Worm (Caenorhabditis elegans) whole organism, young adult: ENCODE results near the gene ska-3.

ENCODE experiments used
- B0261.1 ChIP-seq: sonication (generic microtip); optimal IDR thresholded peaks from 2 replicates; lab custom pipeline; 2016; ENCODE audit warnings: mild to moderate bottlenecking, missing genetic modification characterization, moderate library complexity, missing compliant biosample characterization
- B0336.3 ChIP-seq: fragments of 200-800 bp; sonication (Bioruptor generic); IDR thresholded peaks from 2 replicates; pipeline ENCODE4 v1.3.6; 2022; ENCODE audit warnings: missing genetic modification characterization, missing compliant biosample characterization
- C06A6.2 ChIP-seq: fragments of 200-800 bp; sonication (Bioruptor generic); conservative IDR thresholded peaks from 2 replicates; pipeline ENCODE4 v1.3.6; 2022; ENCODE audit warnings: missing genetic modification characterization, missing compliant biosample characterization
- C17E4.6 ChIP-seq: fragments of 200-800 bp; sonication (Bioruptor generic); IDR thresholded peaks from 2 replicates; pipeline ENCODE4 v1.3.6; 2022; ENCODE audit warnings: missing genetic modification reagents, missing genetic modification characterization, missing compliant biosample characterization
- F10E7.11 ChIP-seq: sonication (generic microtip); optimal IDR thresholded peaks from 2 replicates; lab custom pipeline; 2017; ENCODE audit warnings: mild to moderate bottlenecking, missing genetic modification characterization, moderate library complexity, missing compliant biosample characterization
- F23B12.7 ChIP-seq: sonication (generic microtip); optimal IDR thresholded peaks from 2 replicates; lab custom pipeline; 2017; ENCODE audit warnings: missing genetic modification characterization, mild to moderate bottlenecking, missing compliant biosample characterization, antibody characterized with exemption, moderate library complexity; ENCODE audit not compliant: insufficient read depth
- F37B4.10 ChIP-seq: fragments of 200-800 bp; sonication (Bioruptor generic); IDR thresholded peaks from 2 replicates; pipeline ENCODE4 v1.3.6; 2022; ENCODE audit warnings: missing genetic modification characterization, missing compliant biosample characterization
- F49E8.2 ChIP-seq: sonication (generic microtip); optimal IDR thresholded peaks from 3 replicates; lab custom pipeline; 2017; ENCODE audit warnings: missing genetic modification characterization, mild to moderate bottlenecking, missing compliant biosample characterization, antibody characterized with exemption, moderate library complexity; ENCODE audit not compliant: insufficient read depth
- F52B5.7 ChIP-seq: sonication (generic microtip); optimal IDR thresholded peaks from 2 replicates; lab custom pipeline; 2016; ENCODE audit warnings: mild to moderate bottlenecking, missing genetic modification characterization, missing compliant biosample characterization
- Y67H2A.10 ChIP-seq: fragments of 200-800 bp; sonication (Bioruptor generic); conservative IDR thresholded peaks from 2 replicates; pipeline ENCODE4 v1.3.6; 2022; ENCODE audit warnings: missing genetic modification reagents, missing genetic modification characterization, missing compliant biosample characterization
- Y95B8A.8 ChIP-seq: fragments of 200-800 bp; sonication (Bioruptor generic); IDR thresholded peaks from 2 replicates; pipeline ENCODE4 v1.3.6; 2022; ENCODE audit warnings: missing genetic modification reagents, missing genetic modification characterization, missing compliant biosample characterization
- akir-1 ChIP-seq: fragments of 200-800 bp; sonication (Bioruptor generic); optimal IDR thresholded peaks from 2 replicates; lab custom pipeline; 2018; ENCODE audit warnings: mild to moderate bottlenecking, missing genetic modification characterization, moderate library complexity, missing compliant biosample characterization
- ama-1 ChIP-seq, 3 experiments: fragments of 150-350 bp in 1 of 3; sonication (generic microtip) in 2 of 3; optimal IDR thresholded peaks; 2 replicates each; lab custom pipeline; 2014 to 2018; ENCODE audit warnings: missing biosample characterization in 2 of 3, missing genetic modification characterization in 2 of 3, missing genetic modification reagents in 2 of 3
- aptf-2 ChIP-seq: fragments of 200-800 bp; sonication (Bioruptor generic); conservative IDR thresholded peaks from 2 replicates; pipeline ENCODE4 v1.3.6; 2022; ENCODE audit warnings: missing genetic modification reagents, missing genetic modification characterization, missing compliant biosample characterization
- attf-5 ChIP-seq: fragments of 200-800 bp; sonication (Bioruptor generic); optimal IDR thresholded peaks from 2 replicates; lab custom pipeline; 2018; ENCODE audit warnings: mild to moderate bottlenecking, missing genetic modification characterization, missing compliant biosample characterization
- attf-6 ChIP-seq: fragments of 200-800 bp; sonication (Bioruptor generic); IDR thresholded peaks from 2 replicates; pipeline ENCODE4 v1.3.6; 2022; ENCODE audit warnings: missing genetic modification reagents, missing genetic modification characterization, missing compliant biosample characterization
- ccch-3 ChIP-seq: fragments of 200-800 bp; sonication (Bioruptor generic); optimal IDR thresholded peaks from 2 replicates; lab custom pipeline; 2018; ENCODE audit warnings: mild to moderate bottlenecking, missing genetic modification characterization, missing compliant biosample characterization
- cebp-2 ChIP-seq: fragments of 200-800 bp; sonication (Bioruptor generic); IDR thresholded peaks from 2 replicates; pipeline ENCODE4 v1.3.6; 2022; ENCODE audit warnings: missing genetic modification characterization, missing compliant biosample characterization
- ceh-100 ChIP-seq: fragments of 200-800 bp; sonication (Bioruptor generic); IDR thresholded peaks from 2 replicates; pipeline ENCODE4 v1.3.6; 2022; ENCODE audit warnings: missing genetic modification reagents, missing genetic modification characterization, missing compliant biosample characterization
- chd-7 ChIP-seq: sonication (generic microtip); optimal IDR thresholded peaks from 2 replicates; lab custom pipeline; 2016; ENCODE audit warnings: mild to moderate bottlenecking, missing genetic modification characterization, moderate library complexity, missing compliant biosample characterization
- efl-1 ChIP-seq: fragments of 150-350 bp; optimal IDR thresholded peaks from 2 replicates; lab custom pipeline; 2014; ENCODE audit warnings: missing biosample characterization, missing genetic modification reagents, missing genetic modification characterization
- egl-44 ChIP-seq: fragments of 200-800 bp; sonication (Bioruptor generic); IDR thresholded peaks from 2 replicates; pipeline ENCODE4 v1.3.6; 2022; ENCODE audit warnings: missing genetic modification reagents, missing genetic modification characterization, missing compliant biosample characterization
- ekl-4 ChIP-seq: fragments of 200-800 bp; sonication (Bioruptor generic); IDR thresholded peaks from 2 replicates; pipeline ENCODE4 v1.3.6; 2022; ENCODE audit warnings: missing genetic modification reagents, missing genetic modification characterization, missing compliant biosample characterization
- hlh-12 ChIP-seq: sonication (generic microtip); optimal IDR thresholded peaks from 2 replicates; lab custom pipeline; 2016; ENCODE audit warnings: missing genetic modification characterization, missing compliant biosample characterization
- hlh-26 ChIP-seq: fragments of 200-800 bp; sonication (Bioruptor generic); conservative IDR thresholded peaks from 2 replicates; pipeline ENCODE4 v1.3.6; 2022; ENCODE audit warnings: missing genetic modification reagents, missing genetic modification characterization, missing compliant biosample characterization
- hsf-1 ChIP-seq: fragments of 200-800 bp; sonication (Bioruptor generic); IDR thresholded peaks from 2 replicates; pipeline ENCODE4 v1.3.6; 2022; ENCODE audit warnings: missing genetic modification reagents, missing genetic modification characterization, missing compliant biosample characterization
- lag-1 ChIP-seq: fragments of 200-800 bp; sonication (Bioruptor generic); IDR thresholded peaks from 2 replicates; pipeline ENCODE4 v1.3.6; 2022; ENCODE audit warnings: missing genetic modification reagents, missing genetic modification characterization, missing compliant biosample characterization
- lin-26 ChIP-seq: fragments of 200-800 bp; sonication (Bioruptor generic); IDR thresholded peaks from 2 replicates; pipeline ENCODE4 v1.3.6; 2022; ENCODE audit warnings: missing genetic modification reagents, missing genetic modification characterization, missing compliant biosample characterization
- lir-1 ChIP-seq: fragments of 200-800 bp; sonication (Bioruptor generic); conservative IDR thresholded peaks from 2 replicates; pipeline ENCODE4 v1.3.6; 2022; ENCODE audit warnings: missing genetic modification reagents, missing genetic modification characterization, missing compliant biosample characterization
- lsy-27 ChIP-seq: sonication (generic microtip); optimal IDR thresholded peaks from 2 replicates; lab custom pipeline; 2017; ENCODE audit warnings: missing genetic modification characterization, mild to moderate bottlenecking, missing compliant biosample characterization, antibody characterized with exemption, missing genotype, borderline replicate concordance; ENCODE audit not compliant: insufficient read depth
- madf-10 ChIP-seq: sonication (generic microtip); optimal IDR thresholded peaks from 2 replicates; lab custom pipeline; 2016; ENCODE audit warnings: mild to moderate bottlenecking, missing genetic modification characterization, missing compliant biosample characterization
- nhr-179 ChIP-seq: sonication (generic microtip); optimal IDR thresholded peaks from 2 replicates; lab custom pipeline; 2016; ENCODE audit warnings: mild to moderate bottlenecking, missing genetic modification characterization, missing compliant biosample characterization
- nhr-80 ChIP-seq: sonication (generic microtip); optimal IDR thresholded peaks from 2 replicates; lab custom pipeline; 2016; ENCODE audit warnings: missing genetic modification characterization, missing compliant biosample characterization
- pha-4 ChIP-seq: fragments of 150-350 bp; sonication (generic microtip); optimal IDR thresholded peaks from 2 replicates; lab custom pipeline; 2014; ENCODE audit warnings: missing biosample characterization, missing genetic modification reagents, missing genetic modification characterization
- rec-8 ChIP-seq, 2 experiments: sonication (generic microtip); optimal IDR thresholded peaks; 2 replicates each; lab custom pipeline; 2016; ENCODE audit warnings: mild to moderate bottlenecking in 2 of 2, missing genetic modification characterization in 2 of 2, missing genetic modification reagents in 2 of 2, missing genotype in 2 of 2, missing biosample characterization in 1 of 2, missing compliant biosample characterization in 1 of 2, moderate library complexity in 1 of 2
- rpc-1 ChIP-seq, 2 experiments: fragments of 150-350 bp in 1 of 2; sonication (generic microtip) in 1 of 2; optimal IDR thresholded peaks; 2 replicates each; lab custom pipeline; 2014 to 2018; ENCODE audit warnings: missing biosample characterization in 1 of 2, missing genetic modification characterization in 1 of 2, missing genetic modification reagents in 1 of 2, missing genotype in 1 of 2
- snpc-1.3 ChIP-seq: sonication (generic microtip); optimal IDR thresholded peaks from 2 replicates; lab custom pipeline; 2017; ENCODE audit warnings: missing genetic modification characterization, mild to moderate bottlenecking, missing compliant biosample characterization, antibody characterized with exemption, moderate library complexity, missing genotype, missing genetic modification reagents; ENCODE audit not compliant: insufficient read depth
- snpc-4 ChIP-seq, 5 experiments: fragments of 150-350 bp in 1 of 5; sonication (generic microtip) in 4 of 5; optimal IDR thresholded peaks; 2 replicates each; lab custom pipeline; 2014 to 2018; ENCODE audit warnings: missing genetic modification characterization in 5 of 5, missing biosample characterization in 3 of 5, antibody characterized with exemption in 2 of 5, mild to moderate bottlenecking in 2 of 5, missing compliant biosample characterization in 2 of 5, missing genotype in 2 of 5, moderate library complexity in 2 of 5, missing genetic modification reagents in 1 of 5
- somi-1 ChIP-seq: fragments of 200-800 bp; sonication (Bioruptor generic); optimal IDR thresholded peaks from 2 replicates; lab custom pipeline; 2018; ENCODE audit warnings: mild to moderate bottlenecking, missing genetic modification characterization, missing compliant biosample characterization
- sptf-2 ChIP-seq: fragments of 200-800 bp; sonication (Bioruptor generic); optimal IDR thresholded peaks from 2 replicates; lab custom pipeline; 2018; ENCODE audit warnings: mild to moderate bottlenecking, missing genetic modification characterization, missing compliant biosample characterization
- xnd-1 ChIP-seq: sonication (generic microtip); optimal IDR thresholded peaks from 2 replicates; lab custom pipeline; 2016; ENCODE audit warnings: missing genotype, missing genetic modification reagents, missing genetic modification characterization, missing compliant biosample characterization
- zim-3 ChIP-seq: sonication (generic microtip); optimal IDR thresholded peaks from 2 replicates; lab custom pipeline; 2017; ENCODE audit warnings: mild to moderate bottlenecking, missing genetic modification characterization, moderate library complexity, missing compliant biosample characterization
- ztf-22 ChIP-seq: fragments of 200-800 bp; sonication (Bioruptor generic); optimal IDR thresholded peaks from 2 replicates; lab custom pipeline; 2018; ENCODE audit warnings: mild to moderate bottlenecking, missing genetic modification characterization, moderate library complexity, missing compliant biosample characterization
- ztf-3 ChIP-seq: fragments of 200-800 bp; sonication (Bioruptor generic); optimal IDR thresholded peaks from 2 replicates; lab custom pipeline; 2018; ENCODE audit warnings: mild to moderate bottlenecking, missing genetic modification characterization, missing compliant biosample characterization
- ztf-6 ChIP-seq: fragments of 200-800 bp; sonication (Bioruptor generic); IDR thresholded peaks from 2 replicates; pipeline ENCODE4 v1.3.6; 2022; ENCODE audit warnings: missing genetic modification reagents, missing genetic modification characterization, missing compliant biosample characterization

ska-3 gene

DNA sequence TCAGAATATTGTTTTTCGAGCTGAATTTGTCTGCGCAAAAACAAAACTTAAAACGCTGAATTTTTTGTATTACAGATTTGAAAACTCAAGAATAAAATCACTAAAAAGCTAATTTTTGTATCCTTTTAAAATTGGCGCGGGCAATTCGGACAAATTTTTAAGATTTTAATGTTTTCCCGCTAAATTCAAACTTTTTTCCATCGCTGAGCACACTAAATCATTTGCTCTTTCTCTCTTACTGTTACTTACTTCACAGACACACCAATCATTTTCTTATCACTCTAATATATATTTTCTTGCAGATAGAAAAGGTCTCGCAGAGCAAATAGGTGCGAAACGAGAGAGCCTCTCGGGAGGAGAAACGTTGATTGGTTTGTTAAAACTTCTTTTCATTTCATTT, 14.9 kb downstream of the ska-3 start, which contains the start of gene par-3:
Gene par-3 (plus strand): TSS at position 301 of the 400 bp plus-strand sequence.
- TF ChIP-seq snpc-1.3, result no peak
- TF ChIP-seq ztf-6 (GFP tag; lab: Robert Waterston, UW), result no peak
- peak; percentile 15 for TF ChIP-seq nhr-80

DNA sequence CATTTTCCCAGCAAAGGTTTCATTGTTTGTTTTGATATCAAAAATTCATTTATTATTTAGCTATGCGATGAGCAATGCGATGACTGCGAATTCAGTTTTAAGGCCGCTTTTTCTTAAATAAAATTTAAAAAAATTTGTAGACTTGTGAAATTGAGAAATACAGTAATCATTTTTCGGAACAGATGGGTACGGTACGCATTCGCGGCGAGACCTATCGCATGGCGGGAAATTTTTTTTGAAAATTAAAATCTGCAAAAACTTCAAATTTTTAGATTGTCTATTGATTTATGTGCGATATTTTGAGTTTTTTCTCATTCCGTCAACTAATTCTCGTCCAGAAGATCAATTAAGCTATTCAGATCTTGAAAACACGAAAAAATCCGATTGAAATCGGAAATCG, 15.3 kb downstream of the ska-3 start:
- TF ChIP-seq lsy-27 (tag; lab: Kevin White, UChicago) (no peak), somi-1 (GFP tag; lab: Kevin White, UChicago) (no peak), lir-1 (GFP tag; lab: Robert Waterston, UW) (no peak; the same call in 1 of the 2 replicates), F37B4.10 (no peak), xnd-1 (peak; percentile 100), C06A6.2 (GFP tag; lab: Robert Waterston, UW) (no peak), F52B5.7 (tag; lab: Kevin White, UChicago) (no peak), Y67H2A.10 (no peak), C17E4.6 (GFP tag; lab: Robert Waterston, UW) (peak; percentile 71; the same call in 1 of the 2 replicates), ztf-3 (GFP tag; lab: Kevin White, UChicago) (no peak), F23B12.7 (no peak), sptf-2 (no peak), snpc-1.3 (peak; percentile 66), F10E7.11 (tag; lab: Kevin White, UChicago) (no peak), B0336.3 (GFP tag; lab: Robert Waterston, UW) (peak; percentile 65), hsf-1 (GFP tag; lab: Robert Waterston, UW) (peak; percentile 84), snpc-4 (GFP tag; optimal IDR thresholded peaks at IDR 0.05; lab: Kevin White, UChicago) (peak; percentile 59), snpc-4 (tag; optimal IDR thresholded peaks at IDR 0.05; lab: Kevin White, UChicago) (peak in 3 of 4 experiments; percentile 46 to 72 (median 68)), lin-26 (GFP tag; lab: Robert Waterston, UW) (no peak), egl-44 (GFP tag; lab: Robert Waterston, UW) (no peak), pha-4 (tag; lab: Kevin White, UChicago) (no peak), F49E8.2 (tag; lab: Kevin White, UChicago) (peak; percentile 90), hlh-12 (tag; lab: Kevin White, UChicago) (no peak), attf-5 (no peak), rec-8 (tag; optimal IDR thresholded peaks at IDR 0.05; lab: Kevin White, UChicago) (no peak), B0261.1 (tag; lab: Kevin White, UChicago) (no peak), akir-1 (GFP tag; lab: Kevin White, UChicago) (no peak), chd-7 (tag; lab: Kevin White, UChicago) (no peak), zim-3 (tag; lab: Kevin White, UChicago) (no peak), attf-6 (GFP tag; lab: Robert Waterston, UW) (peak; percentile 72), ekl-4 (GFP tag; lab: Robert Waterston, UW) (peak; percentile 77; the same call in 1 of the 2 replicates), aptf-2 (GFP tag; lab: Robert Waterston, UW) (no peak), cebp-2 (GFP tag; lab: Robert Waterston, UW) (no peak), ztf-22 (GFP tag; lab: Kevin White, UChicago) (no peak), efl-1 (GFP tag; lab: Kevin White, UChicago) (peak; percentile 100), hlh-26 (no peak), lag-1 (GFP tag; lab: Robert Waterston, UW) (no peak), rpc-1 (optimal IDR thresholded peaks at IDR 0.05; lab: Kevin White, UChicago) (no peak), rpc-1 (tag; optimal IDR thresholded peaks at IDR 0.05; lab: Kevin White, UChicago) (no peak), madf-10 (tag; lab: Kevin White, UChicago) (no peak), ccch-3 (GFP tag; lab: Kevin White, UChicago) (no peak), ama-1 (optimal IDR thresholded peaks at IDR 0.05; lab: Kevin White, UChicago) (no peak), ama-1 (GFP tag; optimal IDR thresholded peaks at IDR 0.05; lab: Kevin White, UChicago) (no peak), Y95B8A.8 (GFP tag; lab: Robert Waterston, UW) (peak; percentile 83), nhr-179 (tag; lab: Kevin White, UChicago) (no peak), ceh-100 (peak; percentile 39)
